Fruit fly (Drosophila melanogaster): ENCODE measurements around the gene RhoGAP92B.

The RhoGAP92B gene

DNA sequence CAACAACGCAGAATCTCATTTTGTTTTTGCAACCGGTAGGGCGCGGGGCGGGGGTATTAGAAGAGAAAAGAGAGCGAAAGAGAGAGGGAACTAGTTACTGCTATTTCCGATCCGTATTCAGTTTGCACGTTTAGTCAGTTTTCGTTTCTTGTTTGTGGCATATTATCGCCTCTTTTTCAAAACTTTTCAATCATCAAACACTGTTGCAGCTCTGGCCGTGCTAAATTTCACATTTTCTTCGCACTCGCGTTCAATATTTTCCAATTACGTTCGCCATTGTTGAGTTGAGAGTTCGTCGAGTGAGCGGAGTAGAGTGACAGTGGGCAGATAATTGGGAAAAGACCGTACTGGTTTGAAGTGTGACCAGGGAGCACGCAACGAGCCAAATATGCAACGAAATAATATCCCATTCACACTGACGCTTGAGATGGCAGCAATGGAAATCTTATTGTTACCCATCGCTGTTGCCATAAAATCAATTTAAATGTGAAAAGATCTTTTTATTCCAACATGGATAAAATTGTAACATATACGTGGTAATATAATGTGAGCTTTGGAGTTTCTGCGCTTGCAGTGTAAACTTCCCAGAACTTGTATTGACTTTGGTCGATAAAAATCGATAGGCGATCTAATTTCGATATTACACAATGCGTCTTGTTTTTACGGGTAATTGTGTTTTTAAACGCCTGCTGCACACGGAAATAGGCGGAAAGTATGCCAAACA, 43.8 kb upstream of the RhoGAP92B start, which contains the start of the genes Ire1 and Mrm2 (continued):
- TF ChIP-seq crp (GFP tag; optimal IDR thresholded peaks at IDR 0.05) (peak in 1 of 2 experiments; percentile 51), CG3163 (GFP tag; optimal IDR thresholded peaks at IDR 0.05) (peak; percentile 75), gcm2 (GFP tag; optimal IDR thresholded peaks at IDR 0.05) (peak; percentile 78), ind (GFP tag; optimal IDR thresholded peaks at IDR 0.05) (peak; percentile 83), fd3F (GFP tag; optimal IDR thresholded peaks at IDR 0.05) (peak; percentile 72), sens-2 (GFP tag; IDR thresholded peaks at IDR 0.05) (no peak), E2f2 (GFP tag; IDR thresholded peaks at IDR 0.05) (peak; percentile 52), CG10959 (GFP tag; IDR thresholded peaks at IDR 0.05) (peak; percentile 63), eve (GFP tag; optimal IDR thresholded peaks at IDR 0.05) (no peak), CG3995 (GFP tag; optimal IDR thresholded peaks at IDR 0.05) (peak; percentile 48), fd64A (GFP tag; optimal IDR thresholded peaks at IDR 0.05) (no peak), twi (tag; optimal IDR thresholded peaks at IDR 0.05) (peak; percentile 71), CG15269 (tag; optimal IDR thresholded peaks at IDR 0.05) (peak; percentile 79), CG9609 (GFP tag; optimal IDR thresholded peaks at IDR 0.05) (peak; percentile 92), pfk (GFP tag; optimal IDR thresholded peaks at IDR 0.05) (peak; percentile 1), CG1832 (GFP tag; optimal IDR thresholded peaks at IDR 0.05) (no peak), grau (tag; optimal IDR thresholded peaks at IDR 0.05) (peak; percentile 82), crc (GFP tag; optimal IDR thresholded peaks at IDR 0.05) (peak; percentile 67), nerfin-2 (GFP tag; IDR thresholded peaks at IDR 0.05; ENCODE audit: partially characterized antibody) (peak; percentile 48), dmrt11E (tag; optimal IDR thresholded peaks at IDR 0.05) (peak; percentile 83), gfzf (GFP tag; optimal IDR thresholded peaks at IDR 0.05) (peak; percentile 98), CG17802 (tag; optimal IDR thresholded peaks at IDR 0.05) (peak; percentile 94), CG14710 (tag; optimal IDR thresholded peaks at IDR 0.05) (peak; percentile 94), CG7357 (GFP tag; IDR thresholded peaks at IDR 0.05) (peak; percentile 100), CG11093 (GFP tag; IDR thresholded peaks at IDR 0.05) (peak; percentile 77; the same call in 2 of the 3 replicates), CG4404 (GFP tag; IDR thresholded peaks at IDR 0.05) (peak; percentile 84), CG7271 (tag; optimal IDR thresholded peaks at IDR 0.05) (peak; percentile 33), dan (GFP tag; IDR thresholded peaks at IDR 0.05) (0 out of 2 replicates have a peak, but pooled peaks have one; percentile 30), CG2129 (GFP tag; IDR thresholded peaks at IDR 0.05; ENCODE audit: partially characterized antibody) (peak; percentile 24; the same call in 1 of the 2 replicates), Rx (GFP tag; IDR thresholded peaks at IDR 0.05) (peak; percentile 84), CG11723 (GFP tag; optimal IDR thresholded peaks at IDR 0.05) (peak; percentile 47), insv (GFP tag; optimal IDR thresholded peaks at IDR 0.05) (peak in 1 of 2 experiments; percentile 68), Mad (GFP tag; optimal IDR thresholded peaks at IDR 0.05) (peak; percentile 76), CG12659 (GFP tag; optimal IDR thresholded peaks at IDR 0.05) (peak; percentile 93), CG31224 (GFP tag; IDR thresholded peaks at IDR 0.05) (peak; percentile 58; the same call in 1 of the 2 replicates), rib (GFP tag; IDR thresholded peaks at IDR 0.05) (peak; percentile 32; the same call in 1 of the 2 replicates), bcd (GFP tag; optimal IDR thresholded peaks at IDR 0.05) (peak; percentile 80), CG4360 (GFP tag; IDR thresholded peaks at IDR 0.05) (0 out of 2 replicates have a peak, but pooled peaks have one; percentile 22), CG17328 (GFP tag; IDR thresholded peaks at IDR 0.05) (peak; percentile 75), Rfx (GFP tag; IDR thresholded peaks at IDR 0.05) (peak; percentile 90), B-H2 (GFP tag; optimal IDR thresholded peaks at IDR 0.05) (peak; percentile 58), CG10274 (GFP tag; optimal IDR thresholded peaks at IDR 0.05) (no peak), Lhr (GFP tag; optimal IDR thresholded peaks at IDR 0.05) (peak; percentile 89), CG15479 (GFP tag; optimal IDR thresholded peaks at IDR 0.05) (peak; percentile 9), CG11085 (GFP tag; IDR thresholded peaks at IDR 0.05) (peak; percentile 72), jumu (GFP tag; optimal IDR thresholded peaks at IDR 0.05) (peak; percentile 93), chif (GFP tag; optimal IDR thresholded peaks at IDR 0.05) (peak; percentile 86 to 90), sim (GFP tag; IDR thresholded peaks at IDR 0.05) (no peak)

Measured in whole organism, embryonic.